Worm (Caenorhabditis elegans) whole organism, mixed stage, embryonic: ENCODE results near the gene T28A11.4.

Experiments
- bed-3 ChIP-seq: fragments of 200-800 bp; sonication (Bioruptor generic); optimal IDR thresholded peaks from 3 replicates; lab custom pipeline; 2018; ENCODE audit warnings: mild to moderate bottlenecking, missing genetic modification characterization, moderate library complexity, missing compliant biosample characterization
- elt-1 ChIP-seq: sonication (generic microtip); optimal IDR thresholded peaks from 2 replicates; lab custom pipeline; 2017; ENCODE audit warnings: missing genetic modification characterization, mild to moderate bottlenecking, missing compliant biosample characterization, antibody characterized with exemption, moderate library complexity, borderline replicate concordance; ENCODE audit not compliant: insufficient read depth
- elt-3 ChIP-seq: fragments of 150-350 bp; optimal IDR thresholded peaks from 2 replicates; lab custom pipeline; 2014; ENCODE audit warnings: missing biosample characterization, missing genetic modification characterization
- lsy-2 ChIP-seq: fragments of 150-350 bp; optimal IDR thresholded peaks from 2 replicates; lab custom pipeline; 2014; ENCODE audit warnings: missing biosample characterization, missing genetic modification characterization
- mab-5 ChIP-seq: fragments of 150-350 bp; optimal IDR thresholded peaks from 2 replicates; lab custom pipeline; 2014; ENCODE audit warnings: missing biosample characterization, missing genetic modification characterization
- nhr-12 ChIP-seq: fragments of 150-350 bp; optimal IDR thresholded peaks from 2 replicates; lab custom pipeline; 2014; ENCODE audit warnings: missing biosample characterization, missing genetic modification characterization
- nhr-2 ChIP-seq: fragments of 150-350 bp; optimal IDR thresholded peaks from 2 replicates; lab custom pipeline; 2014; ENCODE audit warnings: missing biosample characterization, missing genetic modification characterization
- nhr-237 ChIP-seq: fragments of 150-350 bp; optimal IDR thresholded peaks from 2 replicates; lab custom pipeline; 2014; ENCODE audit warnings: missing biosample characterization, missing genetic modification characterization
- nhr-76 ChIP-seq: sonication (generic microtip); optimal IDR thresholded peaks from 2 replicates; lab custom pipeline; 2017; ENCODE audit warnings: missing biosample characterization, missing genetic modification characterization
- pha-4 ChIP-seq: fragments of 150-350 bp; optimal IDR thresholded peaks from 2 replicates; lab custom pipeline; 2018; ENCODE audit warnings: missing biosample characterization, missing genetic modification reagents, missing genetic modification characterization
- unc-39 ChIP-seq: fragments of 150-350 bp; optimal IDR thresholded peaks from 2 replicates; lab custom pipeline; 2014; ENCODE audit warnings: missing biosample characterization, missing genetic modification characterization
- unc-62 ChIP-seq: fragments of 150-350 bp; optimal IDR thresholded peaks from 2 replicates; lab custom pipeline; 2014; ENCODE audit warnings: missing biosample characterization, missing genetic modification reagents, missing genetic modification characterization

ce11 chrV:3241175-3241574 is 32.7 kb upstream of the T28A11.4 start, which contains the start of gene srj-11:
- no peak for TF ChIP-seq elt-3 (tag; lab: Kevin White, UChicago)
- TF ChIP-seq nhr-76 (tag; lab: Kevin White, UChicago): no peak
- TF ChIP-seq nhr-2 (tag; lab: Kevin White, UChicago): no peak
- no peak for TF ChIP-seq nhr-12
- no peak for TF ChIP-seq lsy-2 (tag; lab: Kevin White, UChicago)
- no peak for TF ChIP-seq mab-5
- TF ChIP-seq pha-4 (tag; lab: Kevin White, UChicago): no peak
- TF ChIP-seq nhr-237: no peak
- no peak for TF ChIP-seq unc-62 (GFP tag; lab: Kevin White, UChicago)
- no peak for TF ChIP-seq elt-1 (tag; lab: Kevin White, UChicago)
- TF ChIP-seq bed-3 (GFP tag; lab: Kevin White, UChicago): no peak
- TF ChIP-seq unc-39 (tag; lab: Kevin White, UChicago): no peak
